Fruit fly (Drosophila melanogaster): Measurements from ENCODE around the gene NUCB1.

Gene NUCB1

DNA sequence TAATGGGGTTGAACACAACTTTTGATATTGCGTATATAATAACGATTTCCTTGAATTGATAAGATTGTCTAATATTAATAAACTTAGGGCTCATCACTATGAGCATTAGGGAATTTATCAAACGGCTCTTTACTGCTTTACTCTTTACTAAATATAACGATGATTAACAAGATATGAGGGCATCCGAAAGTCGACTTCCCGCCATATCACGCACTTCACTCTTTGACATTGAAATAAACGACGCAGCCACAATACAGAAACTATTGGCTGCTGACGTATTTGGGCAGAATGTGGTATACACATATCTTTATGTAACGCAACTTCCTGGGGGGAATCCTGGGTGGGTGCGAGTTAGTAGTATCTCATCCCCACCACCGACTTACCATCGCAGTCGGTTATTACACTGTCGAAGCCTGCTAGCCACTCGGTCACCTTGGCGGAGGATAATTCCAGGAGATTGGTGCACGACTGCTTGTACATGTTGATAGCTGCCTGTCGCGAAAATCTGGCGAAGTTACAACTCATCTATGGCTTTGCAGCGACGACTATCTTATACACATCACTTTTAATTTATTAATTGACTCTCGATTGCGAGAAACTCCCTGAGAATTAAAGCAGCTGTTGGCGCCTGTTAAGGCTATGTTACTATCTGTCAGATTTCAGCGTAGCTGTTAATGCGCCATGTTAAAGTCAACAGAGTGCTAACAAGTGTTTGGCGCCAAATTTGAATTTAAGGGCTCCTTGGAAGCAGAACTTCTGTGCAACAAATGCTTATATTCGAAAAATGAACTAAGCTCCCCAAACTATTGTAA is 41.0 kb upstream of the NUCB1 start, which contains the start of gene CG5567 (continued):
- TF ChIP-seq Tbp (GFP tag; optimal IDR thresholded peaks at IDR 0.05): no peak
- no peak for TF ChIP-seq CG10979 (tag; optimal IDR thresholded peaks at IDR 0.05)
- TF ChIP-seq HLH4C (GFP tag; IDR thresholded peaks at IDR 0.05; ENCODE audit: partially characterized antibody): no peak
- TF ChIP-seq ro (GFP tag; IDR thresholded peaks at IDR 0.05): no peak
- no peak for TF ChIP-seq zf30C (GFP tag; optimal IDR thresholded peaks at IDR 0.05)
- peak; percentile 29 for TF ChIP-seq CG15269 (tag; optimal IDR thresholded peaks at IDR 0.05)
- TF ChIP-seq Dek (tag; optimal IDR thresholded peaks at IDR 0.05): no peak
- TF ChIP-seq CG9876 (GFP tag; optimal IDR thresholded peaks at IDR 0.05): no peak
- TF ChIP-seq aop (GFP tag; IDR thresholded peaks at IDR 0.05): no peak
- TF ChIP-seq CG7987 (GFP tag; optimal IDR thresholded peaks at IDR 0.05): no peak
- no peak for TF ChIP-seq Ptx1 (GFP tag; IDR thresholded peaks at IDR 0.05)
- no peak for TF ChIP-seq zen2 (GFP tag; IDR thresholded peaks at IDR 0.05; ENCODE audit: partially characterized antibody)
- no peak for TF ChIP-seq Eip74EF (GFP tag; optimal IDR thresholded peaks at IDR 0.05)
- TF ChIP-seq hth (optimal IDR thresholded peaks at IDR 0.05): no peak
- no peak for TF ChIP-seq CG9932 (GFP tag; IDR thresholded peaks at IDR 0.05)
- TF ChIP-seq fd96Cb (tag; optimal IDR thresholded peaks at IDR 0.05): no peak
- no peak for TF ChIP-seq kay (GFP tag; optimal IDR thresholded peaks at IDR 0.05)
- TF ChIP-seq h (optimal IDR thresholded peaks at IDR 0.05): no peak
- TF ChIP-seq CG12299 (tag; optimal IDR thresholded peaks at IDR 0.05): no peak
- TF ChIP-seq CG7556 (GFP tag; optimal IDR thresholded peaks at IDR 0.05): no peak
- no peak for TF ChIP-seq vfl (GFP tag; optimal IDR thresholded peaks at IDR 0.05)
- no peak for TF ChIP-seq Elba2 (GFP tag; optimal IDR thresholded peaks at IDR 0.05)
- peak; percentile 22 for TF ChIP-seq HmgZ (tag; optimal IDR thresholded peaks at IDR 0.05)
- TF ChIP-seq Hand (GFP tag; optimal IDR thresholded peaks at IDR 0.05): no peak
- no peak for TF ChIP-seq Ada2b (GFP tag; IDR thresholded peaks at IDR 0.05)
- no peak for TF ChIP-seq CG5180 (GFP tag; optimal IDR thresholded peaks at IDR 0.05)
- TF ChIP-seq fd64A (GFP tag; optimal IDR thresholded peaks at IDR 0.05): no peak
- no peak for TF ChIP-seq CG18011 (GFP tag; optimal IDR thresholded peaks at IDR 0.05)
- TF ChIP-seq Deaf1 (tag; optimal IDR thresholded peaks at IDR 0.05): peak; percentile 54
- 0 out of 3 replicates have a peak, but pooled peaks have one; percentile 37 for TF ChIP-seq ci (GFP tag; IDR thresholded peaks at IDR 0.05)
- peak in 1 of 2 experiments; percentile 88 for TF ChIP-seq Hr78 (GFP tag; optimal IDR thresholded peaks at IDR 0.05)
- no peak for TF ChIP-seq CG1602 (GFP tag; optimal IDR thresholded peaks at IDR 0.05)
- no peak for TF ChIP-seq Hsf (GFP tag; optimal IDR thresholded peaks at IDR 0.05)
- peak; percentile 18 for TF ChIP-seq CG3281 (GFP tag; optimal IDR thresholded peaks at IDR 0.05)
- no peak for TF ChIP-seq CG14965 (GFP tag; optimal IDR thresholded peaks at IDR 0.05; ENCODE audit: borderline replicate concordance)
- TF ChIP-seq oc (tag; optimal IDR thresholded peaks at IDR 0.05): no peak
- peak; percentile 87 for TF ChIP-seq Med (GFP tag)
- TF ChIP-seq Mes4 (GFP tag; optimal IDR thresholded peaks at IDR 0.05): no peak
- TF ChIP-seq ssp (GFP tag; IDR thresholded peaks at IDR 0.05): no peak
- TF ChIP-seq corto (GFP tag; optimal IDR thresholded peaks at IDR 0.05): no peak
- TF ChIP-seq z (GFP tag; IDR thresholded peaks at IDR 0.05): no peak
- TF ChIP-seq sug (tag; optimal IDR thresholded peaks at IDR 0.05): peak; percentile 36
- TF ChIP-seq CG32767 (GFP tag; IDR thresholded peaks at IDR 0.05): peak; percentile 61; the same call in 1 of the 2 replicates
- TF ChIP-seq cato (GFP tag; optimal IDR thresholded peaks at IDR 0.05; ENCODE audit: borderline replicate concordance): no peak
- TF ChIP-seq CG9609 (GFP tag; optimal IDR thresholded peaks at IDR 0.05): no peak
- peak; percentile 42 for TF ChIP-seq CG7839 (tag; optimal IDR thresholded peaks at IDR 0.05)
- TF ChIP-seq Ets97D (GFP tag; optimal IDR thresholded peaks at IDR 0.05): peak; percentile 16
- TF ChIP-seq CG10462 (GFP tag; optimal IDR thresholded peaks at IDR 0.05): no peak
- peak; percentile 18 for TF ChIP-seq stwl (tag; optimal IDR thresholded peaks at IDR 0.05)

All from whole organism, embryonic.